Worm (Caenorhabditis elegans): Measurements from ENCODE around the gene C02B10.4.

DNA sequence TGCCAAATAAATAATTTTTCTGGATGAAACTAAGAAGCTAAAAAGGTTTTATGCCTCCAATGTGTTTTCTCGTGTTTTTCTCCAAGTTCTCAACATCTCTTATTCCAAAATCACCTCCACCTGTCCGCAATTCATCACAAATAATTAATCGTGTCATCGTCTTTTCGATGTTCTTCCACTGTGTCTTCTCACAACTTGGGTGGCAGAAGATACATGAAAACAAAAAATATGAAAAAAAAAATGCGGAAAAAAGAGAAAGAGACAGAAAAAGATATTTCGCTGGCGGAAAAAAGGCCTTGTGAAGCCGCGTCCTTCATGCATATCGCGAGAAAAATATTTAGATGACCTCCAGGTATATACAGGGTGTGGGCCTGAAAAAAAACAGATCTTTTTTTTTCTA is 17.6 kb upstream of the C02B10.4 start:
- TF ChIP-seq ztf-18 (tag; optimal IDR thresholded peaks at IDR 0.05) (no peak), him-1 (tag; optimal IDR thresholded peaks at IDR 0.05) (no peak), let-526 (GFP tag; IDR thresholded peaks at IDR 0.05) (no peak), hmg-1.2 (GFP tag; IDR thresholded peaks at IDR 0.05) (no peak), ceh-27 (GFP tag; optimal IDR thresholded peaks at IDR 0.05) (no peak), snpc-3.4 (tag; optimal IDR thresholded peaks at IDR 0.05) (no peak), snpc-4 (GFP tag; optimal IDR thresholded peaks at IDR 0.05) (no peak), snpc-4 (tag; optimal IDR thresholded peaks at IDR 0.05) (no peak), D2030.7 (GFP tag; IDR thresholded peaks at IDR 0.05) (no peak), aptf-3 (GFP tag; IDR thresholded peaks at IDR 0.05) (no peak), lsy-27 (tag; optimal IDR thresholded peaks at IDR 0.05; ENCODE audit: borderline replicate concordance, insufficient read depth) (no peak), ceh-40 (GFP tag; IDR thresholded peaks at IDR 0.05) (no peak), T26A5.8 (tag; optimal IDR thresholded peaks at IDR 0.05) (no peak), nhr-90 (tag; optimal IDR thresholded peaks at IDR 0.05) (no peak), lin-26 (GFP tag; IDR thresholded peaks at IDR 0.05) (no peak)

Data from whole organism, young adult.